Fruit fly (Drosophila melanogaster) whole organism, wandering third instar larva: ENCODE data around the gene Jon25Bi.

Source experiments
- Abd-B ChIP-seq: fragments of >200 bp; optimal IDR thresholded peaks from 2 replicates; lab custom pipeline; 2017; ENCODE audit warnings: missing biosample characterization, missing genetic modification characterization
- CG32264 ChIP-seq: fragments of 200-800 bp; sonication (Bioruptor generic); optimal IDR thresholded peaks from 2 replicates; lab custom pipeline; 2016; ENCODE audit warnings: missing biosample characterization, missing genetic modification characterization
- CG9705 ChIP-seq: fragments of 200-800 bp; sonication (Bioruptor generic); optimal IDR thresholded peaks from 2 replicates; lab custom pipeline; 2018; ENCODE audit warnings: missing biosample characterization, mild to moderate bottlenecking, missing genetic modification characterization
- CrebA ChIP-seq: fragments of 200-800 bp; sonication (Bioruptor generic); optimal IDR thresholded peaks from 2 replicates; lab custom pipeline; 2016; ENCODE audit warnings: missing biosample characterization, mild to moderate bottlenecking, missing genetic modification characterization, borderline replicate concordance
- Dfd ChIP-seq: fragments of >200 bp; optimal IDR thresholded peaks from 2 replicates; lab custom pipeline; 2017; ENCODE audit warnings: missing biosample characterization, missing genetic modification characterization
- Dif ChIP-seq: fragments of 200-275, 200-300 bp; sonication (Bioruptor generic); optimal IDR thresholded peaks from 2 replicates; lab custom pipeline; 2018; ENCODE audit warnings: missing biosample characterization, missing genetic modification characterization; ENCODE audit not compliant: partially characterized antibody
- GATAd ChIP-seq: sonication (Bioruptor generic); optimal IDR thresholded peaks from 2 replicates; lab custom pipeline; 2016; ENCODE audit warnings: missing biosample characterization, missing genetic modification characterization
- HLH106 ChIP-seq: fragments of 200-800 bp; optimal IDR thresholded peaks from 3 replicates; lab custom pipeline; 2019; ENCODE audit warnings: missing biosample characterization, mild to moderate bottlenecking, missing genetic modification characterization, moderate library complexity
- Hnf4 ChIP-seq: fragments of 200-800 bp; sonication (Bioruptor generic); optimal IDR thresholded peaks from 2 replicates; lab custom pipeline; 2016; ENCODE audit warnings: missing biosample characterization, mild to moderate bottlenecking, missing genetic modification characterization
- Hr78 ChIP-seq: fragments of >200 bp; optimal IDR thresholded peaks from 2 replicates; lab custom pipeline; 2017; ENCODE audit warnings: missing biosample characterization, missing genetic modification characterization
- Hr83 ChIP-seq: fragments of 200-300 bp; sonication (Bioruptor generic); optimal IDR thresholded peaks from 2 replicates; lab custom pipeline; 2016; ENCODE audit warnings: missing biosample characterization, mild to moderate bottlenecking, missing genetic modification characterization, moderate library complexity; ENCODE audit not compliant: poor library complexity, severe bottlenecking
- Jra ChIP-seq: sonication (Bioruptor generic); optimal IDR thresholded peaks from 2 replicates; lab custom pipeline; 2016; ENCODE audit warnings: missing biosample characterization, missing genetic modification characterization
- Mio ChIP-seq: sonication (Bioruptor generic); optimal IDR thresholded peaks from 2 replicates; lab custom pipeline; 2016; ENCODE audit warnings: missing biosample characterization, missing genetic modification characterization
- Myc ChIP-seq: fragments of >200 bp; optimal IDR thresholded peaks from 2 replicates; lab custom pipeline; 2017
- N ChIP-seq: fragments of >200 bp; optimal IDR thresholded peaks from 2 replicates; lab custom pipeline; 2018; ENCODE audit warnings: missing biosample characterization, missing external identifiers, missing genetic modification characterization
- OdsH ChIP-seq: fragments of 200-800 bp; sonication (Bioruptor generic); optimal IDR thresholded peaks from 2 replicates; lab custom pipeline; 2016; ENCODE audit warnings: missing biosample characterization, mild to moderate bottlenecking, missing genetic modification characterization
- Rel ChIP-seq, 2 experiments: fragments of 200-800 bp; sonication (Bioruptor generic) in 1 of 2; optimal IDR thresholded peaks; 2 replicates in 1 of 2; 3 replicates in 1 of 2; lab custom pipeline; 2016 to 2019; ENCODE audit warnings: mild to moderate bottlenecking in 2 of 2, missing biosample characterization in 2 of 2, missing genetic modification characterization in 2 of 2, moderate library complexity in 1 of 2
- Sp1 ChIP-seq: fragments of 200-800 bp; sonication (Bioruptor generic); optimal IDR thresholded peaks from 3 replicates; lab custom pipeline; 2019; ENCODE audit warnings: missing biosample characterization, mild to moderate bottlenecking, missing genetic modification characterization, moderate library complexity
- Vsx2 ChIP-seq: fragments of 200-300, 225-300 bp; sonication (Bioruptor generic); optimal IDR thresholded peaks from 2 replicates; lab custom pipeline; 2018; ENCODE audit warnings: missing biosample characterization, missing genetic modification characterization; ENCODE audit not compliant: partially characterized antibody
- br ChIP-seq: fragments of 200-800 bp; sonication (Bioruptor generic); optimal IDR thresholded peaks from 2 replicates; lab custom pipeline; 2016; ENCODE audit warnings: missing biosample characterization, missing genetic modification characterization
- brk ChIP-seq: fragments of 200-800 bp; sonication (Bioruptor generic); optimal IDR thresholded peaks from 2 replicates; lab custom pipeline; 2016; ENCODE audit warnings: missing biosample characterization, mild to moderate bottlenecking, missing genetic modification characterization
- dl ChIP-seq, 2 experiments: fragments of 175-275, 200-275 bp in 1 of 2; fragments of 200-275 bp in 1 of 2; sonication (Bioruptor generic); optimal IDR thresholded peaks; lab custom pipeline; 2018; ENCODE audit warnings: mild to moderate bottlenecking in 2 of 2, missing biosample characterization in 2 of 2, missing genetic modification characterization in 2 of 2, moderate library complexity in 2 of 2; ENCODE audit not compliant: partially characterized antibody in 2 of 2, insufficient read depth in 1 of 2
- dmrt93B ChIP-seq: fragments of 200-800 bp; sonication (Bioruptor generic); optimal IDR thresholded peaks from 2 replicates; lab custom pipeline; 2018; ENCODE audit warnings: missing biosample characterization, mild to moderate bottlenecking, missing genetic modification characterization
- dsf ChIP-seq: sonication (Bioruptor generic); optimal IDR thresholded peaks from 2 replicates; lab custom pipeline; 2016; ENCODE audit warnings: missing biosample characterization, missing genetic modification characterization, borderline replicate concordance
- ey ChIP-seq: fragments of 200-800 bp; sonication (Bioruptor generic); optimal IDR thresholded peaks from 2 replicates; lab custom pipeline; 2016; ENCODE audit warnings: missing biosample characterization, missing genetic modification characterization
- foxo ChIP-seq, 2 experiments: fragments of 200-800 bp; sonication (Bioruptor generic); optimal IDR thresholded peaks; 2 replicates in 1 of 2; 3 replicates in 1 of 2; lab custom pipeline; 2016 to 2017; ENCODE audit warnings: missing biosample characterization in 2 of 2, missing genetic modification characterization in 2 of 2
- fru ChIP-seq: fragments of 200-800 bp; sonication (Bioruptor generic); optimal IDR thresholded peaks from 3 replicates; lab custom pipeline; 2016; ENCODE audit warnings: missing biosample characterization, mild to moderate bottlenecking, missing genetic modification characterization
- h ChIP-seq: fragments of 200-800 bp; sonication (Bioruptor generic); optimal IDR thresholded peaks from 3 replicates; lab custom pipeline; 2016; ENCODE audit warnings: missing biosample characterization, mild to moderate bottlenecking, missing genetic modification characterization
- jim ChIP-seq: fragments of 175-275, 200-325 bp; sonication (Bioruptor generic); optimal IDR thresholded peaks from 2 replicates; lab custom pipeline; 2016; ENCODE audit warnings: missing biosample characterization, mild to moderate bottlenecking, missing genetic modification characterization
- lola ChIP-seq: fragments of >200 bp; optimal IDR thresholded peaks from 2 replicates; lab custom pipeline; 2017; ENCODE audit warnings: missing biosample characterization, missing genetic modification characterization
- pan ChIP-seq: fragments of >200 bp; optimal IDR thresholded peaks from 2 replicates; lab custom pipeline; 2017
- psq ChIP-seq: fragments of 200-800 bp; sonication (Bioruptor generic); optimal IDR thresholded peaks from 3 replicates; lab custom pipeline; 2017; ENCODE audit warnings: missing biosample characterization, mild to moderate bottlenecking, missing genetic modification characterization, moderate library complexity
- rgr ChIP-seq: fragments of 200-800 bp; sonication (Bioruptor generic); optimal IDR thresholded peaks from 3 replicates; lab custom pipeline; 2016; ENCODE audit warnings: missing biosample characterization, mild to moderate bottlenecking, missing genetic modification characterization
- sage ChIP-seq: fragments of 200-800 bp; sonication (Bioruptor generic); optimal IDR thresholded peaks from 2 replicates; lab custom pipeline; 2016; ENCODE audit warnings: missing biosample characterization, mild to moderate bottlenecking, missing genetic modification characterization
- sv ChIP-seq: fragments of 200-800 bp; sonication (Bioruptor generic); optimal IDR thresholded peaks from 3 replicates; lab custom pipeline; 2016; ENCODE audit warnings: missing biosample characterization, missing genetic modification characterization
- tai ChIP-seq: sonication (Bioruptor generic); optimal IDR thresholded peaks from 2 replicates; lab custom pipeline; 2016; ENCODE audit warnings: missing biosample characterization, missing genetic modification characterization
- usp ChIP-seq: fragments of >200 bp; optimal IDR thresholded peaks from 2 replicates; lab custom pipeline; 2017; ENCODE audit warnings: missing biosample characterization, missing genetic modification characterization
- woc ChIP-seq: sonication (Bioruptor generic); optimal IDR thresholded peaks from 2 replicates; lab custom pipeline; 2016; ENCODE audit warnings: missing biosample characterization, mild to moderate bottlenecking, missing genetic modification characterization

Jon25Bi gene

DNA sequence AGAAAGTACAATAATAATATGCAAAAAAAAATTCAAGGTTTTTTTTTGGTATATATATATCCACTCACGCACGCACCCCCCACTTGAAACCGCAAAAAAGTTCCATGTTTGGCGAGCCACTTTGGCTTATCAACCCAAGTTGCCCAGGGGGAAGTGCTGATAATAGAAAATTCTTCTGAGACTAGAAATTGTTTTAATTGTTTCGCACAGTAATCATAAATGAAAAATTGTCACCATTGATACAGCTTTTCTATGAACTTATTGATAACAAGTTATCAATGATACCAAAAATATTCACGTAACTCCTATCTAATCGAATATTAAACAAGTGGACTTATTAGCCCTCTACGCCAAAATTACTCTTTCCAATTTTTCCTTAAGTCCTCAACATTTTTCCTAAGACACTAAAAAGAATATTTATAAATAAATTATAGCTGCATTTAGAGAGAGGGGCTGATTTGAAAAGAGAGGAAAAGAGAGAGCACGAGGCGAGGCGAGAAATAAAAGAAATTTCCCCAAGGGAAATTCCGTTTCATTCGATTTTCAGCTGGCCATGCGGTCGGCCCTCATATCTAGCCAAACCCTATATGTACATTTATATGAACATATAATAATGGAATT, 43.7 kb upstream of the Jon25Bi start:
- TF ChIP-seq brk (GFP tag; lab: Kevin White, UChicago) (no peak), CG9705 (GFP tag; lab: Kevin White, UChicago) (no peak), Hr78 (GFP tag; lab: Kevin White, UChicago) (no peak)

DNA sequence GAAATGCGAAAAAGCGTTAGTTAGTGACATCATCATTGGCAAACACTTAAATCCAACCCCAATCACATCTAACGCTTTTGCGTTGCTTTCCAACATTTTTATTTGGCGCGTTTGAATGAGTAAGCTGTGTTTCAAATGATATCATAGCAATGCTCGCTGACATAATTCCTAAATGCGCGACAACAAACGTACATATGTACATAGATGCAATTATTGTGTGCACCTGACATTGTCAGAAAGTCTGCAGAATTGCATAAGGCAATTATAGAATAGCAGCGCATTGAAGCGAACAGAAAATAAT, 43.3 kb upstream of the Jon25Bi start:
- TF ChIP-seq dmrt93B (no peak), dl (GFP tag; optimal IDR thresholded peaks at IDR 0.05; lab: Kevin White, UChicago; ENCODE audit: insufficient read depth in 1 of 2, partially characterized antibody in 2 of 2) (no peak), dsf (GFP tag; lab: Kevin White, UChicago) (no peak)

DNA sequence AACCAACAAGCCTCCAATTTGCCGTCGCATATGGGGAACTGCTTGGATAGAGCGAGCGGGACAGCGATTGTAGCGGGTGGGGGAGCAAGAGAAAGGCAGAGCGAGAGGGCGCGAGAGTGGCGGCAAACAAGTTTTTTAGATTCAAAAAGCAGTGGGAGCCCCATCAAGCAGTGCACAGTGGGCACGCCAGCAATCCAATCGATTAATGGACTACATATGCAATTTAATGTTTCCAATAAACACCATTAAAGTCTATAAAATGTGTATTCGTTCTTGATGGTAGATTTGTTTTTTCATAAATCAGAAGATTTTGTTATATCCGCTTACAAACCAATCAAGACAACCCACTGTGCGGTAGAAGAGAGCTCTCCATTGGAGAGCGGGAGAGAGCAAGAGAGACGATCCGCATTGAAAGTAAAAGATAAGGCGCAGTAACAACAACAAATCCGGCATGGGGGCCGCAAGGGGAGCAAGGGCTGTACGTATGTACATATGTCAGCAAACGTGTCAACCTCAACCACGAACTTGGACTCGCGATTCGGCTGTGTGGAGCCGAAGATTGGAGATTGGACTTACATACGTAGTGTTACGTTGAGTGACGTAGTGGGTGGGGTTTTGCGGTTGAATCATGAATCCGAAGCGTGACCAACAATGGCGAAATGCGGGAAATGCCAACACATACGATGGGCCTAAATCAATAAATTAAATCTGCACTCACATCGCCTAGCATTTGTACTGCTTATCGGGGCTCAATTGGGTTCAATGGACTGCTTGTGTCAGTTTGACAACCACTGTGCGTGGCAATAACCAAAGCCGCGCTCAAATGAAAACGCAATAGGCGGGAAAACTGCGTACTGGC, 42.7 kb upstream of the Jon25Bi start:
- TF ChIP-seq lola (GFP tag; lab: Kevin White, UChicago) (no peak), OdsH (GFP tag; lab: Kevin White, UChicago) (peak; percentile 98), CG9705 (GFP tag; lab: Kevin White, UChicago) (peak; percentile 96), jim (no peak), CG32264 (GFP tag; lab: Kevin White, UChicago) (peak; percentile 98), sage (GFP tag; lab: Kevin White, UChicago) (peak; percentile 96), Hnf4 (GFP tag; lab: Kevin White, UChicago) (peak; percentile 98), CrebA (GFP tag; lab: Kevin White, UChicago) (peak; percentile 95), Sp1 (GFP tag; lab: Kevin White, UChicago) (peak; percentile 98), foxo (GFP tag; optimal IDR thresholded peaks at IDR 0.05; lab: Kevin White, UChicago) (peak; percentile 97 to 99), br (peak; percentile 99), Rel (GFP tag; optimal IDR thresholded peaks at IDR 0.05; lab: Kevin White, UChicago) (peak; percentile 95), Rel (tag; optimal IDR thresholded peaks at IDR 0.05; lab: Kevin White, UChicago) (peak; percentile 97), sv (GFP tag; lab: Kevin White, UChicago) (peak; percentile 98), dmrt93B (peak; percentile 98), h (GFP tag; lab: Kevin White, UChicago) (peak; percentile 99), dl (GFP tag; optimal IDR thresholded peaks at IDR 0.05; lab: Kevin White, UChicago; ENCODE audit: insufficient read depth in 1 of 2, partially characterized antibody in 2 of 2) (peak; percentile 80 to 91), ey (peak; percentile 99), Abd-B (GFP tag; lab: Kevin White, UChicago) (no peak), fru (GFP tag; lab: Kevin White, UChicago) (peak; percentile 100), brk (GFP tag; lab: Kevin White, UChicago) (peak; percentile 94), rgr (peak; percentile 99), Mio (GFP tag; lab: Kevin White, UChicago) (peak; percentile 92), Dif (GFP tag; lab: Kevin White, UChicago) (peak; percentile 94), psq (peak; percentile 95), tai (GFP tag; lab: Kevin White, UChicago) (peak; percentile 97), Hr83 (peak; percentile 92), HLH106 (tag; lab: Kevin White, UChicago) (peak; percentile 98), Myc (peak; percentile 37), Hr78 (GFP tag; lab: Kevin White, UChicago) (no peak), dsf (GFP tag; lab: Kevin White, UChicago) (peak; percentile 94), usp (no peak), Vsx2 (GFP tag; lab: Kevin White, UChicago) (peak; percentile 69), GATAd (GFP tag; lab: Kevin White, UChicago) (peak; percentile 94), Dfd (no peak), Jra (GFP tag; lab: Kevin White, UChicago) (peak; percentile 97), woc (GFP tag; lab: Kevin White, UChicago) (peak; percentile 99), N (peak; percentile 88), pan (lab: Kevin White, UChicago) (no peak)
